Worm (Caenorhabditis elegans): ENCODE results near the gene B0250.5.

ce11 chrV:20525816-20526459, 32.2 kb downstream of the B0250.5 start, which contains the start of the genes srh-166 and Y38H6C.24:
- no peak for TF ChIP-seq ZK546.5 (tag; optimal IDR thresholded peaks at IDR 0.05)
- TF ChIP-seq nhr-21 (tag; optimal IDR thresholded peaks at IDR 0.05), result no peak
- TF ChIP-seq C34F6.9 (tag; optimal IDR thresholded peaks at IDR 0.05), result no peak
- TF ChIP-seq F13H6.1 (tag; optimal IDR thresholded peaks at IDR 0.05), result no peak
- TF ChIP-seq egl-27 (tag; optimal IDR thresholded peaks at IDR 0.05), result no peak
- TF ChIP-seq ceh-82 (tag; optimal IDR thresholded peaks at IDR 0.05), result no peak
- no peak for TF ChIP-seq nhr-6 (tag; optimal IDR thresholded peaks at IDR 0.05)
- no peak for TF ChIP-seq snpc-4 (tag; optimal IDR thresholded peaks at IDR 0.05)
- no peak for TF ChIP-seq nhr-25 (tag; optimal IDR thresholded peaks at IDR 0.05)
- no peak for TF ChIP-seq ztf-11 (tag; optimal IDR thresholded peaks at IDR 0.05)
- TF ChIP-seq nhr-77 (tag; optimal IDR thresholded peaks at IDR 0.05), result no peak
